Worm (Caenorhabditis elegans) whole organism, L4 larva: ENCODE results near the gene sqv-3.

Experiments used
- F49E8.2 ChIP-seq: sonication (generic microtip); optimal IDR thresholded peaks from 2 replicates; lab custom pipeline; 2016; ENCODE audit warnings: missing compliant biosample characterization, mild to moderate bottlenecking, missing genetic modification characterization, borderline replicate concordance
- ama-1 ChIP-seq: fragments of 150-350 bp; optimal IDR thresholded peaks from 2 replicates; lab custom pipeline; 2014; ENCODE audit warnings: inconsistent platforms, mixed read lengths
- ceh-28 ChIP-seq: fragments of 150-350 bp; optimal IDR thresholded peaks from 2 replicates; lab custom pipeline; 2014; ENCODE audit warnings: missing biosample characterization, missing genetic modification reagents, missing genetic modification characterization
- cey-2 ChIP-seq: sonication (generic microtip); optimal IDR thresholded peaks from 3 replicates; lab custom pipeline; 2017; ENCODE audit warnings: missing genetic modification characterization, mild to moderate bottlenecking, missing compliant biosample characterization, antibody characterized with exemption, borderline replicate concordance; ENCODE audit not compliant: insufficient read depth
- lim-7 ChIP-seq: fragments of 200-800 bp; sonication (Bioruptor generic); IDR thresholded peaks from 2 replicates; pipeline ENCODE4 v1.3.6; 2022; ENCODE audit warnings: missing genetic modification characterization, missing compliant biosample characterization
- lin-1 ChIP-seq: fragments of 200-800 bp; sonication (Bioruptor generic); IDR thresholded peaks from 2 replicates; pipeline ENCODE4 v1.3.6; 2022; ENCODE audit warnings: missing genetic modification reagents, missing genetic modification characterization, missing compliant biosample characterization
- lin-38 ChIP-seq: fragments of 200-800 bp; sonication (Bioruptor generic); IDR thresholded peaks from 2 replicates; pipeline ENCODE4 v1.3.6; 2022; ENCODE audit warnings: missing genetic modification reagents, missing genetic modification characterization, missing compliant biosample characterization
- nhr-11 ChIP-seq: fragments of 150-350 bp; optimal IDR thresholded peaks from 2 replicates; lab custom pipeline; 2014; ENCODE audit warnings: missing biosample characterization, missing genetic modification characterization
- nhr-28 ChIP-seq: fragments of 150-350 bp; optimal IDR thresholded peaks from 2 replicates; lab custom pipeline; 2014; ENCODE audit warnings: missing biosample characterization, missing genetic modification characterization
- nhr-77 ChIP-seq: fragments of 150-350 bp; optimal IDR thresholded peaks from 2 replicates; lab custom pipeline; 2014; ENCODE audit warnings: missing biosample characterization, missing genetic modification characterization
- pha-4 ChIP-seq, 2 experiments: fragments of 150-350 bp in 1 of 2; fragments of 200-800 bp in 1 of 2; sonication (Bioruptor generic) in 1 of 2; IDR thresholded peaks in 1 of 2; optimal IDR thresholded peaks in 1 of 2; 2 replicates each; pipeline versions ENCODE4 v1.3.6 to Lab custom; 2014 to 2022; ENCODE audit warnings: missing genetic modification characterization in 2 of 2, missing genetic modification reagents in 2 of 2, missing biosample characterization in 1 of 2, missing compliant biosample characterization in 1 of 2
- pqm-1 ChIP-seq: sonication (generic microtip); optimal IDR thresholded peaks from 2 replicates; lab custom pipeline; 2017; ENCODE audit warnings: missing biosample characterization, missing genetic modification characterization
- snpc-4 ChIP-seq: fragments of 150-350 bp; optimal IDR thresholded peaks from 2 replicates; lab custom pipeline; 2014; ENCODE audit warnings: missing biosample characterization, missing genetic modification characterization
- ztf-7 ChIP-seq: fragments of 150-350 bp; optimal IDR thresholded peaks from 2 replicates; lab custom pipeline; 2014; ENCODE audit warnings: missing biosample characterization, missing genetic modification characterization

DNA sequence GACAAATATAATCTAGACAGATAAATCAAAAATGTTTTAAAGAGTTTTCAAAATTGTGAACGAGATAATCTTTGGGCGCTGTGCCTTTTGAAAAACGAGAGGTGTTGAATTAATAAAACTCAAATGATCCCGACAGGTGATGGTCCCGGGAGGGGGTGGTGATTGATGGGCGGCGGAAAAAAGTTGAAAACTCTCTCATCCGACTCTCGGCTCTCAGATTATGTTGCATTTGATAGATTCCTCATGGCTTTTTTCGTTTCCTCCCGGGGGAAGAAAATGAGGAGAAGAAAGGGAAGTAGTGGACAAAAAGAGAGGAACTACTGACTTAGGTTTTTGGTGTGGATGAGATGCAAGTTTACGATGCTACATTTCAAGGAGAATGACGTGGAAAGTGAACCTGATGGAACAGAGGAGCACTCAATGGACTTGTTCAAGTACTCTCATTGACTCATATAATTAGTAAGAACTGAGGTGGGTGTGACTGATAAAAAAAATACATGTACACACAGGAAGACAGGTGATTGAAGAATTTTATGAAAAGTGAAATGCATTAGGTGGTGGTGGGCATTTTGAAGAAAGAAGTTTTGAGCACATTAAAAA is 48.7 kb downstream of the sqv-3 start:
- no peak for TF ChIP-seq pha-4 (GFP tag; IDR thresholded peaks at IDR 0.05; lab: Robert Waterston, UW)
- no peak for TF ChIP-seq pha-4 (tag; optimal IDR thresholded peaks at IDR 0.05; lab: Kevin White, UChicago)
- TF ChIP-seq pqm-1 (tag; lab: Kevin White, UChicago): no peak
- no peak for TF ChIP-seq ceh-28 (tag; lab: Kevin White, UChicago)
- no peak for TF ChIP-seq ztf-7 (tag; lab: Kevin White, UChicago)
- no peak for TF ChIP-seq ama-1 (lab: Kevin White, UChicago)
- TF ChIP-seq snpc-4: no peak
- no peak for TF ChIP-seq nhr-28 (tag; lab: Kevin White, UChicago)
- no peak for TF ChIP-seq nhr-77 (tag; lab: Kevin White, UChicago)
- TF ChIP-seq cey-2 (tag; lab: Kevin White, UChicago): no peak
- TF ChIP-seq nhr-11 (tag; lab: Kevin White, UChicago): peak; percentile 16
- TF ChIP-seq lin-38 (GFP tag; lab: Robert Waterston, UW): no peak
- no peak for TF ChIP-seq lim-7
- TF ChIP-seq F49E8.2 (tag; lab: Kevin White, UChicago): no peak
- no peak for TF ChIP-seq lin-1 (GFP tag; lab: Robert Waterston, UW)
